Fruit fly (Drosophila melanogaster) whole organism, embryonic: ENCODE data around the gene MtnF.
A peak's percentile ranks its signal among the peaks of the same experiment; 100 is the strongest.

Experiments
- CG10274 ChIP-seq: fragments of 200-800 bp; sonication (Bioruptor generic); optimal IDR thresholded peaks from 3 replicates; lab custom pipeline; 2017; ENCODE audit warnings: missing biosample characterization, mild to moderate bottlenecking, missing genetic modification characterization
- CG11093 ChIP-seq: fragments of 200-800 bp; sonication (Bioruptor generic); IDR thresholded peaks from 3 replicates; pipeline ENCODE4 v1.3.6; 2022; ENCODE audit warnings: missing biosample characterization, missing genetic modification characterization
- CG11560 ChIP-seq: fragments of 200-800 bp; sonication (Bioruptor generic); IDR thresholded peaks from 3 replicates; pipeline ENCODE4 v1.3.6; 2022; ENCODE audit warnings: missing biosample characterization, missing genetic modification characterization
- CG12219 ChIP-seq: fragments of 200-800 bp; sonication (Bioruptor generic); optimal IDR thresholded peaks from 3 replicates; lab custom pipeline; 2018; ENCODE audit warnings: missing biosample characterization, mild to moderate bottlenecking, missing genetic modification characterization
- CG13424 ChIP-seq: fragments of 200-800 bp; sonication (Bioruptor generic); optimal IDR thresholded peaks from 2 replicates; lab custom pipeline; 2019; ENCODE audit warnings: missing biosample characterization, mild to moderate bottlenecking, missing genetic modification characterization, moderate library complexity
- CG14667 ChIP-seq: fragments of 200-800 bp; sonication (Bioruptor generic); IDR thresholded peaks from 2 replicates; pipeline ENCODE4 v1.3.6; 2022; ENCODE audit warnings: missing biosample characterization, missing genetic modification characterization
- CG16863 ChIP-seq: fragments of 200-800 bp; sonication (Bioruptor generic); optimal IDR thresholded peaks from 3 replicates; lab custom pipeline; 2016; ENCODE audit warnings: missing biosample characterization, missing genetic modification characterization
- CG17186 ChIP-seq: fragments of 200-800 bp; sonication (Bioruptor generic); optimal IDR thresholded peaks from 3 replicates; lab custom pipeline; 2017; ENCODE audit warnings: missing biosample characterization, missing genetic modification reagents, missing genetic modification characterization
- CG17612 ChIP-seq: fragments of 200-800 bp; sonication (Bioruptor generic); IDR thresholded peaks from 2 replicates; pipeline ENCODE4 v1.3.6; 2022; ENCODE audit warnings: missing biosample characterization, missing genetic modification characterization
- CG17912 ChIP-seq: fragments of 200-800 bp; sonication (Bioruptor generic); optimal IDR thresholded peaks from 2 replicates; lab custom pipeline; 2018; ENCODE audit warnings: missing biosample characterization, mild to moderate bottlenecking, missing genetic modification characterization
- CG18262 ChIP-seq: fragments of 200-800 bp; optimal IDR thresholded peaks from 3 replicates; lab custom pipeline; 2019; ENCODE audit warnings: missing biosample characterization, mild to moderate bottlenecking, missing genetic modification characterization, moderate library complexity
- CG33213 ChIP-seq: fragments of 200-800 bp; sonication (Bioruptor generic); optimal IDR thresholded peaks from 3 replicates; lab custom pipeline; 2016; ENCODE audit warnings: missing biosample characterization, missing genetic modification characterization
- CG4404 ChIP-seq: fragments of 200-800 bp; sonication (Bioruptor generic); IDR thresholded peaks from 2 replicates; pipeline ENCODE4 v1.3.6; 2022; ENCODE audit warnings: missing biosample characterization, missing genetic modification characterization
- CG4617 ChIP-seq: fragments of 200-800 bp; sonication (Bioruptor generic); optimal IDR thresholded peaks from 3 replicates; lab custom pipeline; 2016; ENCODE audit warnings: missing biosample characterization, missing genetic modification characterization, borderline replicate concordance
- CG6254 ChIP-seq: fragments of 200-800 bp; sonication (Bioruptor generic); optimal IDR thresholded peaks from 3 replicates; lab custom pipeline; 2017; ENCODE audit warnings: mild to moderate bottlenecking, missing biosample characterization, missing genetic modification reagents, missing genetic modification characterization
- CG6813 ChIP-seq: fragments of 200-800 bp; sonication (Bioruptor generic); optimal IDR thresholded peaks from 2 replicates; lab custom pipeline; 2017; ENCODE audit warnings: missing biosample characterization, missing genetic modification characterization, mild to moderate bottlenecking, moderate library complexity, missing genetic modification reagents
- CG7839 ChIP-seq: fragments of 200-800 bp; sonication (Bioruptor generic); optimal IDR thresholded peaks from 3 replicates; lab custom pipeline; 2018; ENCODE audit warnings: missing biosample characterization, mild to moderate bottlenecking, missing genetic modification characterization, moderate library complexity
- CG7963 ChIP-seq: fragments of 200-800 bp; sonication (Bioruptor generic); IDR thresholded peaks from 3 replicates; pipeline ENCODE4 v1.3.6; 2022; ENCODE audit warnings: missing biosample characterization, missing genetic modification characterization; ENCODE audit not compliant: partially characterized antibody
- CG8290 ChIP-seq, 3 experiments: fragments of 200-800 bp; sonication (Bioruptor generic); optimal IDR thresholded peaks; 2 replicates each; lab custom pipeline; 2016 to 2019; ENCODE audit warnings: missing biosample characterization in 3 of 3, missing genetic modification characterization in 3 of 3, mild to moderate bottlenecking in 2 of 3, moderate library complexity in 1 of 3
- CG9437 ChIP-seq: fragments of 200-800 bp; sonication (Bioruptor generic); optimal IDR thresholded peaks from 2 replicates; lab custom pipeline; 2018; ENCODE audit warnings: missing biosample characterization, mild to moderate bottlenecking, missing genetic modification characterization
- CG9727 ChIP-seq: fragments of 200-800 bp; sonication (Bioruptor generic); optimal IDR thresholded peaks from 3 replicates; lab custom pipeline; 2017; ENCODE audit warnings: missing biosample characterization, mild to moderate bottlenecking, missing genetic modification characterization
- CG9797 ChIP-seq: fragments of 200-800 bp; sonication (Bioruptor generic); optimal IDR thresholded peaks from 3 replicates; lab custom pipeline; 2018; ENCODE audit warnings: missing biosample characterization, mild to moderate bottlenecking, missing genetic modification characterization
- CkIIα-i1 ChIP-seq: fragments of 200-800 bp; sonication (Bioruptor generic); IDR thresholded peaks from 2 replicates; pipeline ENCODE4 v1.3.6; 2022; ENCODE audit warnings: missing biosample characterization, missing genetic modification characterization
- D ChIP-seq, 2 experiments: fragments of 200-800 bp in 1 of 2; fragments of >200 bp in 1 of 2; sonication (Bioruptor generic) in 1 of 2; optimal IDR thresholded peaks; 2 replicates in 1 of 2; 3 replicates in 1 of 2; lab custom pipeline; 2017; ENCODE audit warnings: mild to moderate bottlenecking in 1 of 2, missing biosample characterization in 1 of 2, missing genetic modification characterization in 1 of 2, missing genetic modification reagents in 1 of 2
- Fer1 ChIP-seq: fragments of 200-800 bp; sonication (Bioruptor generic); optimal IDR thresholded peaks from 2 replicates; lab custom pipeline; 2017; ENCODE audit warnings: missing biosample characterization, mild to moderate bottlenecking, missing genetic modification characterization
- HmgD ChIP-seq: fragments of 200-800 bp; sonication (Bioruptor generic); optimal IDR thresholded peaks from 3 replicates; lab custom pipeline; 2016; ENCODE audit warnings: missing biosample characterization, missing genetic modification characterization
- Lim3 ChIP-seq: fragments of 200-800 bp; sonication (Bioruptor generic); IDR thresholded peaks from 2 replicates; pipeline ENCODE4 v1.3.6; 2022; ENCODE audit warnings: missing biosample characterization, missing genetic modification characterization
- Mad ChIP-seq: fragments of 200-800 bp; sonication (Bioruptor generic); optimal IDR thresholded peaks from 2 replicates; lab custom pipeline; 2016; ENCODE audit warnings: missing biosample characterization, missing genetic modification characterization
- NC2β ChIP-seq: fragments of 200-800 bp; sonication (Bioruptor generic); optimal IDR thresholded peaks from 2 replicates; lab custom pipeline; 2016; ENCODE audit warnings: missing biosample characterization, missing genetic modification characterization
- ato ChIP-seq: fragments of 200-800 bp; sonication (Bioruptor generic); IDR thresholded peaks from 2 replicates; pipeline ENCODE4 v1.3.6; 2022; ENCODE audit warnings: missing biosample characterization, missing genetic modification characterization; ENCODE audit not compliant: partially characterized antibody
- btn ChIP-seq: fragments of 200-800 bp; sonication (Bioruptor generic); optimal IDR thresholded peaks from 2 replicates; lab custom pipeline; 2016; ENCODE audit warnings: missing biosample characterization, missing genetic modification characterization
- croc ChIP-seq: fragments of 200-800 bp; sonication (Bioruptor generic); conservative IDR thresholded peaks from 3 replicates; pipeline ENCODE4 v1.3.6; 2022; ENCODE audit warnings: missing biosample characterization, missing genetic modification characterization
- danr ChIP-seq: fragments of 200-800 bp; sonication (Bioruptor generic); IDR thresholded peaks from 2 replicates; pipeline ENCODE4 v1.3.6; 2022; ENCODE audit warnings: missing biosample characterization, missing genetic modification characterization
- dm ChIP-seq: fragments of 200-800 bp; sonication (Bioruptor generic); optimal IDR thresholded peaks from 3 replicates; lab custom pipeline; 2016; ENCODE audit warnings: missing biosample characterization, missing genetic modification characterization
- dpn ChIP-seq, 2 experiments: fragments of 200-800 bp; sonication (Bioruptor generic); optimal IDR thresholded peaks; 3 replicates each; lab custom pipeline; 2016; ENCODE audit warnings: missing biosample characterization in 2 of 2, missing genetic modification characterization in 2 of 2
- ewg ChIP-seq: fragments of 200-800 bp; sonication (Bioruptor generic); optimal IDR thresholded peaks from 3 replicates; lab custom pipeline; 2017; ENCODE audit warnings: mild to moderate bottlenecking, missing biosample characterization, missing genetic modification reagents, missing genetic modification characterization
- fd102C ChIP-seq: fragments of 200-800 bp; sonication (Bioruptor generic); optimal IDR thresholded peaks from 2 replicates; lab custom pipeline; 2018; ENCODE audit warnings: missing biosample characterization, mild to moderate bottlenecking, missing genetic modification characterization, moderate library complexity
- fd3F ChIP-seq: fragments of 200-800 bp; sonication (Bioruptor generic); optimal IDR thresholded peaks from 2 replicates; lab custom pipeline; 2018; ENCODE audit warnings: missing biosample characterization, mild to moderate bottlenecking, missing genetic modification characterization, moderate library complexity
- gt ChIP-seq: fragments of 200-800 bp; sonication (Bioruptor generic); IDR thresholded peaks from 2 replicates; pipeline ENCODE4 v1.3.6; 2022; ENCODE audit warnings: missing biosample characterization, missing genetic modification characterization
- jing ChIP-seq: fragments of 200-800 bp; sonication (Bioruptor generic); optimal IDR thresholded peaks from 2 replicates; lab custom pipeline; 2018; ENCODE audit warnings: missing biosample characterization, mild to moderate bottlenecking, missing genetic modification characterization
- lmd ChIP-seq: fragments of 200-800 bp; sonication (Bioruptor generic); IDR thresholded peaks from 2 replicates; pipeline ENCODE4 v1.3.6; 2022; ENCODE audit warnings: missing biosample characterization, missing genetic modification characterization
- nmo ChIP-seq: fragments of 200-800 bp; sonication (Bioruptor generic); optimal IDR thresholded peaks from 2 replicates; lab custom pipeline; 2018; ENCODE audit warnings: missing biosample characterization, mild to moderate bottlenecking, missing genetic modification characterization, moderate library complexity
- pum ChIP-seq: fragments of 200-800 bp; sonication (Bioruptor generic); optimal IDR thresholded peaks from 2 replicates; lab custom pipeline; 2016; ENCODE audit warnings: missing biosample characterization, missing genetic modification characterization
- row ChIP-seq: fragments of 200-800 bp; sonication (Bioruptor generic); IDR thresholded peaks from 3 replicates; pipeline ENCODE4 v1.3.6; 2022; ENCODE audit warnings: missing biosample characterization, missing genetic modification characterization
- scrt ChIP-seq: fragments of 200-800 bp; sonication (Bioruptor generic); optimal IDR thresholded peaks from 2 replicates; lab custom pipeline; 2018; ENCODE audit warnings: missing biosample characterization, mild to moderate bottlenecking, missing genetic modification characterization, moderate library complexity
- seq ChIP-seq: fragments of 200-800 bp; sonication (Bioruptor generic); IDR thresholded peaks from 2 replicates; pipeline ENCODE4 v1.3.6; 2022; ENCODE audit warnings: missing biosample characterization, missing genetic modification characterization
- tin ChIP-seq: fragments of 200-800 bp; sonication (Bioruptor generic); optimal IDR thresholded peaks from 3 replicates; lab custom pipeline; 2016; ENCODE audit warnings: missing biosample characterization, missing genetic modification characterization
- tio ChIP-seq: fragments of 200-800 bp; sonication (Bioruptor generic); optimal IDR thresholded peaks from 2 replicates; lab custom pipeline; 2017; ENCODE audit warnings: missing biosample characterization, missing genetic modification characterization, inconsistent platforms

The MtnF gene

DNA sequence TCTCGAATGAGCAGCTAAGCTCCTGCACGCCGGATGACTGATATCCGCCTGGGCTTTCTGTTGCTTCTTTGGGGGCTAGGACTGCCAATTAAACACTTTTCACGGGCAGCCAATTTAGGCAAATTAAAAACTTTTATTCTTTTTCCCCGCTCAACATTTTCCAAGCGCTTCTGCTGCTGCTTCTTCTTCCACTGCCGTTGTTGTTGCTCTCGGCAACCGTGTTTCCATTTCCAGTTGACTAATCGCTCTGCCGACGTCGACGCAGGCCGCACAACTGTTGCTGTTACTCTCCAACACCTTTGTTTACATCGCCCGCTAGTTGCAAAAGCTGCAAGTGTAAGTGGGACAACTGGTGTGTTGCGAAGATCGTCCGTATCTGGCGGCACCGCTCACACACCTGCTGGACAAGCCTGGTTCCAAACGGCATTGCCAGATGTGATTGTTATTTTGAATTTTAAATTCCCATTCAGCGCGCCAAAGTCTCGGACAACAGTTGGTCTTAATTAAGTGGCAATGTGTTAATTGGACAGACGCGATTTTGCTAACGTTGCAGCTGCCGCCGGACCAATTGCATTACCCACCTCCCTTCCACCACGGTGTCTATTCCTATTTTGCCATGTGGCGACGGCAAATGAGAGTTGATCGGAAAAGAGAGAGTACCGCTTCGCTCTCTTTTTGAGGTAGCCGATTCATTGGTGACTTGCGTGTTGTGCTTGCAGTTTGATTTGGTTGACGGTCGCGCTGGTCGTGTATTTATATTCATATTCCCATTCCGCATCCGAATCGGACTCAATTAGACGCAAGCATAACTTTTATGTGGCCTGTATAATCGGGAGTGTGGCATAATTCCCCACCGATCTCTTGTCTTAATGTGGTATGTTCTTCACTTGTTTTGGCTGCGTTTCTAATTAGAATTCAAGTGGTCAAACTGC lies 4.8 kb downstream of the MtnF start, which contains the start of gene Wsck (continued):
- TF ChIP-seq CG14667 (GFP tag; lab: Robert Waterston, UW): no peak
- no peak for TF ChIP-seq CG9797 (GFP tag; lab: Kevin White, UChicago)
- no peak for TF ChIP-seq CG17612
- TF ChIP-seq btn (GFP tag; lab: Kevin White, UChicago): no peak
- TF ChIP-seq D (optimal IDR thresholded peaks at IDR 0.05; lab: Kevin White, UChicago): peak; percentile 49
- TF ChIP-seq D (GFP tag; optimal IDR thresholded peaks at IDR 0.05; lab: Kevin White, UChicago): no peak
- TF ChIP-seq CG11093 (GFP tag; lab: Robert Waterston, UW): no peak
- TF ChIP-seq Mad (GFP tag; lab: Kevin White, UChicago): no peak
- no peak; the same call in 2 of the 3 replicates for TF ChIP-seq row
- TF ChIP-seq CG4617 (GFP tag; lab: Kevin White, UChicago): no peak
- peak; percentile 2 for TF ChIP-seq CG13424
- no peak for TF ChIP-seq CG11560 (tag; lab: Robert Waterston, UW)
- no peak for TF ChIP-seq jing (GFP tag; lab: Kevin White, UChicago)
- no peak for TF ChIP-seq CG8290 (GFP tag; optimal IDR thresholded peaks at IDR 0.05; lab: Kevin White, UChicago)
- no peak for TF ChIP-seq CG8290 (tag; optimal IDR thresholded peaks at IDR 0.05; lab: Kevin White, UChicago)
- TF ChIP-seq CG33213 (GFP tag; lab: Kevin White, UChicago): no peak
- peak; percentile 28 for TF ChIP-seq scrt (GFP tag; lab: Kevin White, UChicago)
- TF ChIP-seq HmgD (GFP tag; lab: Kevin White, UChicago): no peak
- TF ChIP-seq ewg: no peak
- TF ChIP-seq CG10274: no peak
- no peak for TF ChIP-seq tin (GFP tag; lab: Kevin White, UChicago)
- TF ChIP-seq CG9437 (GFP tag; lab: Kevin White, UChicago): no peak
- no peak for TF ChIP-seq dpn (GFP tag; optimal IDR thresholded peaks at IDR 0.05; lab: Kevin White, UChicago)
- no peak for TF ChIP-seq Lim3 (GFP tag; lab: Robert Waterston, UW)
- no peak for TF ChIP-seq croc (GFP tag; lab: Robert Waterston, UW)
- peak; percentile 20 for TF ChIP-seq NC2β
- TF ChIP-seq tio (GFP tag; lab: Kevin White, UChicago): no peak
- no peak for TF ChIP-seq CG7839 (tag; lab: Kevin White, UChicago)
- no peak for TF ChIP-seq CG6254 (GFP tag; lab: Kevin White, UChicago)
- TF ChIP-seq CG9727: no peak
- no peak for TF ChIP-seq CG16863 (GFP tag; lab: Kevin White, UChicago)
- no peak for TF ChIP-seq fd3F
- no peak for TF ChIP-seq CG12219 (GFP tag; lab: Kevin White, UChicago)
- no peak for TF ChIP-seq seq (GFP tag; lab: Robert Waterston, UW)
- TF ChIP-seq ato (GFP tag; lab: Robert Waterston, UW): peak; percentile 41; the same call in 1 of the 2 replicates
- TF ChIP-seq lmd (GFP tag; lab: Robert Waterston, UW): no peak
- TF ChIP-seq danr (GFP tag; lab: Robert Waterston, UW): no peak
- no peak for TF ChIP-seq CG6813 (GFP tag; lab: Kevin White, UChicago)
- TF ChIP-seq pum (GFP tag; lab: Kevin White, UChicago): no peak
- 0 out of 3 replicates have a peak, but pooled peaks have one; percentile 23 for TF ChIP-seq CG7963 (GFP tag; lab: Robert Waterston, UW)
- peak; percentile 42 for TF ChIP-seq CG17912 (GFP tag; lab: Kevin White, UChicago)
- TF ChIP-seq gt (GFP tag; lab: Robert Waterston, UW): no peak
- TF ChIP-seq nmo: peak; percentile 27
- no peak for TF ChIP-seq CG18262 (tag; lab: Kevin White, UChicago)
- TF ChIP-seq dm (GFP tag; lab: Kevin White, UChicago): peak; percentile 39
- peak; percentile 6 for TF ChIP-seq CG17186 (GFP tag; lab: Kevin White, UChicago)
- TF ChIP-seq CkIIα-i1 (GFP tag; lab: Robert Waterston, UW): no peak
- TF ChIP-seq CG4404 (GFP tag; lab: Robert Waterston, UW): no peak
- TF ChIP-seq Fer1 (GFP tag; lab: Kevin White, UChicago): no peak
- TF ChIP-seq fd102C (GFP tag; lab: Kevin White, UChicago): no peak
